Worm (Caenorhabditis elegans): Measurements from ENCODE around the gene mltn-3.
A peak's percentile ranks its signal among the peaks of the same experiment; 100 is the strongest.

The mltn-3 gene

ce11 chrII:13931944-13932343 is 15.8 kb downstream of the mltn-3 start, which contains the start of gene hot-3:
TSS of gene hot-3 (minus strand) at chrII:13932044.
- TF ChIP-seq zip-2 (tag; optimal IDR thresholded peaks at IDR 0.05): no peak
- TF ChIP-seq aly-2 (tag; optimal IDR thresholded peaks at IDR 0.05): no peak
- TF ChIP-seq lsy-2 (tag; optimal IDR thresholded peaks at IDR 0.05): no peak
- TF ChIP-seq T26A8.4 (GFP tag; IDR thresholded peaks at IDR 0.05): no peak
- no peak for TF ChIP-seq nhr-10 (tag; optimal IDR thresholded peaks at IDR 0.05)
- no peak for TF ChIP-seq zfp-2 (tag; optimal IDR thresholded peaks at IDR 0.05)
- no peak for TF ChIP-seq madf-5 (GFP tag; IDR thresholded peaks at IDR 0.05)
- no peak for TF ChIP-seq nhr-41 (GFP tag; IDR thresholded peaks at IDR 0.05)
- no peak for TF ChIP-seq skn-1 (tag; optimal IDR thresholded peaks at IDR 0.05)
- no peak for TF ChIP-seq fkh-10 (GFP tag; optimal IDR thresholded peaks at IDR 0.05)
- TF ChIP-seq hif-1 (tag; optimal IDR thresholded peaks at IDR 0.05): no peak
- TF ChIP-seq egl-43 (GFP tag; IDR thresholded peaks at IDR 0.05): no peak
- no peak for TF ChIP-seq mdt-29 (GFP tag; IDR thresholded peaks at IDR 0.05)
- TF ChIP-seq daf-12 (tag; optimal IDR thresholded peaks at IDR 0.05): no peak
- TF ChIP-seq tag-97 (GFP tag; IDR thresholded peaks at IDR 0.05): no peak
- no peak for TF ChIP-seq lim-7 (GFP tag; IDR thresholded peaks at IDR 0.05)
- no peak for TF ChIP-seq lin-13 (GFP tag; optimal IDR thresholded peaks at IDR 0.05)
- TF ChIP-seq daf-19 (GFP tag; conservative IDR thresholded peaks at IDR 0.05): no peak

- TF ChIP-seq daf-12 (tag; optimal IDR thresholded peaks at IDR 0.05) (no peak), aha-1 (tag) (peak; percentile 9)
These were observed 17.4 kb downstream of the mltn-3 start for ce11 chrII:13933534-13933933.

DNA sequence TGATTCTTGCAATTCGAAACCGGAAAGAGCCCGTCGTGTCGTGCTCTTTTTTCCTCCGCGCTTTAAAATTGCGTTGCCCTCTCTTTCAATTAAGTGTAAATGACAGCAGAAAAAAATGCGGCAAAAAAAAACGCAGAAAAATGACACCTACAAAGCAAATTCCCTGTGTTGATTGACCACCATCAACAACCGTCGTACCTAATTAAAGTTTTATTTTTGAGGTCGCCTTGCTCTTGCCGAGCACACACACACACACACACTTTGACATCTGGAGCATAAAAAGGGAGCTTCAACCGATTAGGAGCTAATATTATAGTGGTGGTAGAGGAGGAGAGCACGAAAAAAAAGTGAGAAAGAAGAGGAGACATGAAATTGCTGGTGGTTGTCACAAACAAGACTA is 19.8 kb downstream of the mltn-3 start:
- TF ChIP-seq nhr-77 (tag; optimal IDR thresholded peaks at IDR 0.05): no peak
- no peak for TF ChIP-seq F37D6.2 (tag; optimal IDR thresholded peaks at IDR 0.05)
- TF ChIP-seq skn-1 (tag; optimal IDR thresholded peaks at IDR 0.05): no peak
- peak in 1 of 2 experiments; percentile 23 for TF ChIP-seq unc-62 (GFP tag; optimal IDR thresholded peaks at IDR 0.05 in 1 of 2)
- TF ChIP-seq unc-62 (tag; optimal IDR thresholded peaks at IDR 0.05): no peak
- no peak for TF ChIP-seq egl-43 (GFP tag; IDR thresholded peaks at IDR 0.05)
- peak; percentile 90 for TF ChIP-seq aha-1 (tag)
- TF ChIP-seq nhr-11 (tag; optimal IDR thresholded peaks at IDR 0.05): no peak
- TF ChIP-seq spr-3 (GFP tag; optimal IDR thresholded peaks at IDR 0.05): no peak

- peak in 1 of 2 experiments; percentile 18 for TF ChIP-seq unc-62 (GFP tag; optimal IDR thresholded peaks at IDR 0.05 in 1 of 2)
- TF ChIP-seq unc-62 (tag; optimal IDR thresholded peaks at IDR 0.05): no peak
- TF ChIP-seq D1046.2 (GFP tag; IDR thresholded peaks at IDR 0.05): peak; percentile 52; the same call in 1 of the 2 replicates
- TF ChIP-seq ceh-28 (tag; optimal IDR thresholded peaks at IDR 0.05): peak; percentile 47
- no peak for TF ChIP-seq lin-15B (tag; optimal IDR thresholded peaks at IDR 0.05)
- TF ChIP-seq nhr-42 (GFP tag; IDR thresholded peaks at IDR 0.05): peak; percentile 11; the same call in 1 of the 2 replicates
- TF ChIP-seq set-16 (GFP tag; IDR thresholded peaks at IDR 0.05): peak; percentile 82
- TF ChIP-seq ceh-82 (tag; optimal IDR thresholded peaks at IDR 0.05): no peak
These were observed 22.1 kb downstream of the mltn-3 start for ce11 chrII:13938290-13938689.

DNA sequence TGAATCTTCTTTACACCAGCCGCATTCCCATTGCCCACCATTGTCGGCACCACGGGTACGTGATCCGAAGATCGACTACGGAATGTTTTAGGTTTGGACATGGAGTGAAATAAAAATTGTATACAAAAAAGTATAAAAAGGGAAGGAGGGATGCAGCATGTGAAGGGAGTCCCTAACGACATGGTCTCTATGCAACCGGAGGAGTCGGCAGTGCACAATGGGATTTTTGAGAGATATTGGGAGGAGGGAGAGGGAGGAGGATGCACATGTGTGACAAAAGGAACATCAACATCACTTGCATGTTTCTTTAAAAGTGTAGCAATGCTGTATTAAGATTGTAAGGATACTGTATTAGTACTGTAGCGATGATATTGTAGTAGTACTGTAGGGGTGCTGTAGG is 23.4 kb downstream of the mltn-3 start, which contains the start of gene W07G1.1:
W07G1.1 (minus strand) TSS at position 101 of the 400 bp plus-strand sequence.
- TF ChIP-seq unc-62 (GFP tag; optimal IDR thresholded peaks at IDR 0.05 in 1 of 2): peak in 1 of 2 experiments; percentile 15
- no peak for TF ChIP-seq unc-62 (tag; optimal IDR thresholded peaks at IDR 0.05)
- TF ChIP-seq nhr-11 (tag; optimal IDR thresholded peaks at IDR 0.05): no peak
- TF ChIP-seq lim-7 (GFP tag; IDR thresholded peaks at IDR 0.05): no peak
- TF ChIP-seq ceh-44 (GFP tag; IDR thresholded peaks at IDR 0.05): no peak

DNA sequence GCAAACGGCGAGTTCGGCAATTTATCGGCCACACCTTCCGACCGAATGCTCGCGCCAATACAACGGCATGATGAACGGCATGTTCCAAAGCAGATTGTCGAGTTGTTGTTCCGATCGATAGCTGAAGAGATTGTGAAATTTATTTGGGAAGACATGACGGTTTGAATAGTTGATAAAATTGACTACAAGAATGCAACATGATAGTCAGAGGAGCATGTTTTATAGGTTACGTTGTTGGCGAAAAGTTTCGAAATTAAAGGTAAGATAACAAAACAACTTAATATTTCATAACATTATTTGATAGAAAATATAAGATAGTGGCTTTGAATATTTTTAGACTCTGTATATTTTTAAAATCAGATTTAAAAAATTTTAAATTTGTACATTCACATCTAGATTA is 29.4 kb downstream of the mltn-3 start:
- TF ChIP-seq F37D6.2 (tag; optimal IDR thresholded peaks at IDR 0.05) (no peak), nhr-48 (tag; optimal IDR thresholded peaks at IDR 0.05) (no peak), pqm-1 (tag; optimal IDR thresholded peaks at IDR 0.05) (peak; percentile 59), arid-1 (GFP tag; conservative IDR thresholded peaks at IDR 0.05) (no peak), nhr-111 (GFP tag; optimal IDR thresholded peaks at IDR 0.05) (no peak), dve-1 (tag; optimal IDR thresholded peaks at IDR 0.05; ENCODE audit: insufficient read depth) (peak; percentile 24), daf-16 (GFP tag; optimal IDR thresholded peaks at IDR 0.05) (no peak), daf-16 (tag; optimal IDR thresholded peaks at IDR 0.05) (peak; percentile 38), php-3 (GFP tag; IDR thresholded peaks at IDR 0.05) (peak; percentile 55; the same call in 1 of the 2 replicates), nhr-28 (tag; optimal IDR thresholded peaks at IDR 0.05) (peak; percentile 2), lin-29 (GFP tag; IDR thresholded peaks at IDR 0.05) (no peak), ctbp-1 (GFP tag; IDR thresholded peaks at IDR 0.05) (no peak)

Data from whole organism, L4 larva.